Worm (Caenorhabditis elegans) whole organism, mixed stage, embryonic: ENCODE measurements around the gene F20D6.5.

ENCODE experiments used
- M03D4.4 ChIP-seq: sonication (generic microtip); optimal IDR thresholded peaks from 2 replicates; lab custom pipeline; 2017; ENCODE audit warnings: mild to moderate bottlenecking, missing genetic modification characterization, missing compliant biosample characterization
- bed-3 ChIP-seq: fragments of 200-800 bp; sonication (Bioruptor generic); optimal IDR thresholded peaks from 3 replicates; lab custom pipeline; 2018; ENCODE audit warnings: mild to moderate bottlenecking, missing genetic modification characterization, moderate library complexity, missing compliant biosample characterization
- blmp-1 ChIP-seq: fragments of 150-350 bp; optimal IDR thresholded peaks from 2 replicates; lab custom pipeline; 2014; ENCODE audit warnings: missing biosample characterization, missing genetic modification characterization
- ceh-39 ChIP-seq: fragments of 150-350 bp; optimal IDR thresholded peaks from 2 replicates; lab custom pipeline; 2014; ENCODE audit warnings: missing biosample characterization, missing genetic modification characterization
- ceh-43 ChIP-seq: fragments of 200-800 bp; sonication (Bioruptor generic); optimal IDR thresholded peaks from 2 replicates; lab custom pipeline; 2018; ENCODE audit warnings: mild to moderate bottlenecking, missing genetic modification characterization, moderate library complexity, missing compliant biosample characterization
- ceh-83 ChIP-seq: fragments of 200-800 bp; sonication (Bioruptor generic); optimal IDR thresholded peaks from 2 replicates; lab custom pipeline; 2018; ENCODE audit warnings: mild to moderate bottlenecking, missing genetic modification characterization, missing compliant biosample characterization
- ces-1 ChIP-seq: fragments of 150-350 bp; optimal IDR thresholded peaks from 2 replicates; lab custom pipeline; 2014; ENCODE audit warnings: missing biosample characterization, missing genetic modification reagents, missing genetic modification characterization
- cnd-1 ChIP-seq: fragments of 200-800 bp; sonication (Bioruptor generic); optimal IDR thresholded peaks from 2 replicates; lab custom pipeline; 2018; ENCODE audit warnings: mild to moderate bottlenecking, missing genetic modification characterization, missing compliant biosample characterization
- drap-1 ChIP-seq: fragments of 200-800 bp; sonication (Bioruptor generic); optimal IDR thresholded peaks from 3 replicates; lab custom pipeline; 2018; ENCODE audit warnings: mild to moderate bottlenecking, missing genetic modification characterization, missing compliant biosample characterization
- elt-1 ChIP-seq: sonication (generic microtip); optimal IDR thresholded peaks from 2 replicates; lab custom pipeline; 2017; ENCODE audit warnings: missing genetic modification characterization, mild to moderate bottlenecking, missing compliant biosample characterization, antibody characterized with exemption, moderate library complexity, borderline replicate concordance; ENCODE audit not compliant: insufficient read depth
- elt-3 ChIP-seq: fragments of 150-350 bp; optimal IDR thresholded peaks from 2 replicates; lab custom pipeline; 2014; ENCODE audit warnings: missing biosample characterization, missing genetic modification characterization
- flh-1 ChIP-seq: fragments of 200-800 bp; sonication (Bioruptor generic); optimal IDR thresholded peaks from 2 replicates; lab custom pipeline; 2018; ENCODE audit warnings: mild to moderate bottlenecking, missing genetic modification characterization, moderate library complexity, missing compliant biosample characterization
- ham-2 ChIP-seq: fragments of 200-800 bp; sonication (Bioruptor generic); optimal IDR thresholded peaks from 2 replicates; lab custom pipeline; 2018; ENCODE audit warnings: mild to moderate bottlenecking, missing genetic modification characterization, missing compliant biosample characterization
- hlh-1 ChIP-seq: fragments of 150-350 bp; optimal IDR thresholded peaks from 2 replicates; lab custom pipeline; 2014; ENCODE audit warnings: missing biosample characterization, missing genetic modification reagents, missing genetic modification characterization
- lin-13 ChIP-seq: fragments of 150-350 bp; optimal IDR thresholded peaks from 2 replicates; lab custom pipeline; 2014; ENCODE audit warnings: missing biosample characterization, missing genetic modification characterization
- lsy-2 ChIP-seq: fragments of 150-350 bp; optimal IDR thresholded peaks from 2 replicates; lab custom pipeline; 2014; ENCODE audit warnings: missing biosample characterization, missing genetic modification characterization
- mep-1 ChIP-seq: fragments of 150-350 bp; optimal IDR thresholded peaks from 2 replicates; lab custom pipeline; 2017; ENCODE audit warnings: missing biosample characterization, missing genetic modification reagents, missing genetic modification characterization, inconsistent platforms
- mls-2 ChIP-seq: sonication (generic microtip); optimal IDR thresholded peaks from 2 replicates; lab custom pipeline; 2016; ENCODE audit warnings: mild to moderate bottlenecking, missing genetic modification characterization, moderate library complexity, missing compliant biosample characterization
- nhr-12 ChIP-seq: fragments of 150-350 bp; optimal IDR thresholded peaks from 2 replicates; lab custom pipeline; 2014; ENCODE audit warnings: missing biosample characterization, missing genetic modification characterization
- nhr-237 ChIP-seq: fragments of 150-350 bp; optimal IDR thresholded peaks from 2 replicates; lab custom pipeline; 2014; ENCODE audit warnings: missing biosample characterization, missing genetic modification characterization
- nhr-28 ChIP-seq: fragments of 150-350 bp; optimal IDR thresholded peaks from 2 replicates; lab custom pipeline; 2014; ENCODE audit warnings: missing biosample characterization, missing genetic modification characterization
- pha-4 ChIP-seq: fragments of 150-350 bp; optimal IDR thresholded peaks from 2 replicates; lab custom pipeline; 2018; ENCODE audit warnings: missing biosample characterization, missing genetic modification reagents, missing genetic modification characterization
- sem-2 ChIP-seq: fragments of 200-800 bp; sonication (Bioruptor generic); optimal IDR thresholded peaks from 2 replicates; lab custom pipeline; 2018; ENCODE audit warnings: mild to moderate bottlenecking, missing genetic modification characterization, missing compliant biosample characterization
- snpc-4 ChIP-seq: fragments of 150-350 bp; optimal IDR thresholded peaks from 2 replicates; lab custom pipeline; 2014; ENCODE audit warnings: missing biosample characterization, missing genetic modification characterization
- sptf-1 ChIP-seq: sonication (generic microtip); optimal IDR thresholded peaks from 2 replicates; lab custom pipeline; 2017; ENCODE audit warnings: mild to moderate bottlenecking, missing genetic modification characterization, moderate library complexity, missing compliant biosample characterization
- tbx-8 ChIP-seq: fragments of 200-800 bp; sonication (Bioruptor generic); optimal IDR thresholded peaks from 2 replicates; lab custom pipeline; 2018; ENCODE audit warnings: mild to moderate bottlenecking, missing genetic modification characterization, moderate library complexity, missing compliant biosample characterization
- unc-120 ChIP-seq: sonication (generic microtip); optimal IDR thresholded peaks from 2 replicates; lab custom pipeline; 2017; ENCODE audit warnings: missing genetic modification characterization, missing compliant biosample characterization; ENCODE audit not compliant: poor library complexity, severe bottlenecking
- zip-8 ChIP-seq: fragments of 150-350 bp; optimal IDR thresholded peaks from 2 replicates; lab custom pipeline; 2014; ENCODE audit warnings: missing biosample characterization, missing genetic modification characterization
- ztf-11 ChIP-seq: fragments of 150-350 bp; optimal IDR thresholded peaks from 2 replicates; lab custom pipeline; 2014; ENCODE audit warnings: missing biosample characterization, missing genetic modification characterization

The F20D6.5 gene

ce11 chrV:8129252-8129651 is 32.5 kb upstream of the F20D6.5 start, which contains the start of gene spr-1:
spr-1 (minus strand) TSS chrV:8129352.
- TF ChIP-seq lin-13 (tag; lab: Kevin White, UChicago) (no peak), sptf-1 (tag; lab: Kevin White, UChicago) (no peak), snpc-4 (tag; lab: Kevin White, UChicago) (no peak), nhr-237 (tag; lab: Kevin White, UChicago) (no peak), lsy-2 (tag; lab: Kevin White, UChicago) (no peak), blmp-1 (no peak), ceh-83 (GFP tag; lab: Kevin White, UChicago) (no peak), ceh-43 (GFP tag; lab: Kevin White, UChicago) (no peak), ham-2 (GFP tag; lab: Kevin White, UChicago) (no peak), ceh-39 (tag; lab: Kevin White, UChicago) (no peak), mls-2 (tag; lab: Kevin White, UChicago) (no peak), cnd-1 (no peak), pha-4 (tag; lab: Kevin White, UChicago) (no peak), bed-3 (GFP tag; lab: Kevin White, UChicago) (no peak), mep-1 (no peak)

- TF ChIP-seq ztf-11 (tag; lab: Kevin White, UChicago), result no peak
- no peak for TF ChIP-seq M03D4.4 (tag; lab: Kevin White, UChicago)
- no peak for TF ChIP-seq cnd-1
- TF ChIP-seq hlh-1 (tag; lab: Kevin White, UChicago), result no peak
- TF ChIP-seq unc-120 (tag; lab: Kevin White, UChicago), result no peak
- TF ChIP-seq nhr-28, result no peak
- TF ChIP-seq ceh-43 (GFP tag; lab: Kevin White, UChicago), result peak; percentile 47
- TF ChIP-seq ces-1 (GFP tag; lab: Kevin White, UChicago), result no peak
- no peak for TF ChIP-seq sem-2 (GFP tag; lab: Kevin White, UChicago)
Measured at ce11 chrV:8129719-8130118, 32.0 kb upstream of the F20D6.5 start.

ce11 chrV:8130149-8130661 is 31.6 kb upstream of the F20D6.5 start, which contains the start of gene snap-1:
snap-1 (plus strand) TSS chrV:8130611.
- TF ChIP-seq ces-1 (GFP tag; lab: Kevin White, UChicago) (peak; percentile 52), mep-1 (peak; percentile 58), pha-4 (tag; lab: Kevin White, UChicago) (peak; percentile 21), mls-2 (tag; lab: Kevin White, UChicago) (no peak), ceh-83 (GFP tag; lab: Kevin White, UChicago) (no peak), flh-1 (GFP tag; lab: Kevin White, UChicago) (no peak)

ce11 chrV:8130812-8131211 is 30.9 kb upstream of the F20D6.5 start:
- TF ChIP-seq unc-120 (tag; lab: Kevin White, UChicago), result no peak

ce11 chrV:8131628-8132027 is 30.1 kb upstream of the F20D6.5 start:
- TF ChIP-seq elt-1 (tag; lab: Kevin White, UChicago) (no peak), ceh-83 (GFP tag; lab: Kevin White, UChicago) (no peak), sptf-1 (tag; lab: Kevin White, UChicago) (no peak), drap-1 (no peak), elt-3 (no peak), ztf-11 (tag; lab: Kevin White, UChicago) (no peak), blmp-1 (no peak), pha-4 (tag; lab: Kevin White, UChicago) (no peak), nhr-12 (no peak), zip-8 (no peak)
- TF ChIP-seq, all 35 proteins: peak for 0

ce11 chrV:8132926-8133325 is 28.8 kb upstream of the F20D6.5 start, which contains the start of gene D1014.4:
D1014.4 (plus strand) TSS chrV:8133226.
- TF ChIP-seq tbx-8 (no peak), elt-3 (no peak), ces-1 (GFP tag; lab: Kevin White, UChicago) (peak; percentile 6)
- TF ChIP-seq, all 35 proteins: peak for 1
